Worm (Caenorhabditis elegans) whole organism, L2 larva: ENCODE results near the gene kin-24.

Experiments
- R02D3.7 ChIP-seq: fragments of 150-350 bp; optimal IDR thresholded peaks from 2 replicates; lab custom pipeline; 2014; ENCODE audit warnings: missing biosample characterization, missing genetic modification characterization
- ZK546.5 ChIP-seq: sonication (generic microtip); optimal IDR thresholded peaks from 2 replicates; lab custom pipeline; 2017; ENCODE audit warnings: missing biosample characterization, missing genetic modification characterization
- mdl-1 ChIP-seq, 2 experiments: fragments of 150-350 bp in 1 of 2; sonication (generic microtip) in 1 of 2; optimal IDR thresholded peaks; 2 replicates each; lab custom pipeline; 2017; ENCODE audit warnings: missing biosample characterization in 2 of 2, missing genetic modification characterization in 2 of 2

- TF ChIP-seq ZK546.5 (tag; lab: Kevin White, UChicago) (no peak), mdl-1 (tag; optimal IDR thresholded peaks at IDR 0.05; lab: Kevin White, UChicago) (no peak), R02D3.7 (tag; lab: Kevin White, UChicago) (no peak)
Measured at ce11 chrIV:9843760-9844159, 2.9 kb upstream of the kin-24 start, which contains the start of gene nspd-2.
